Worm (Caenorhabditis elegans) whole organism, mixed stage, embryonic: ENCODE measurements around the gene unc-51.

ENCODE experiments used
- M03D4.4 ChIP-seq: sonication (generic microtip); optimal IDR thresholded peaks from 2 replicates; lab custom pipeline; 2017; ENCODE audit warnings: mild to moderate bottlenecking, missing genetic modification characterization, missing compliant biosample characterization
- bed-3 ChIP-seq: fragments of 200-800 bp; sonication (Bioruptor generic); optimal IDR thresholded peaks from 3 replicates; lab custom pipeline; 2018; ENCODE audit warnings: mild to moderate bottlenecking, missing genetic modification characterization, moderate library complexity, missing compliant biosample characterization
- ceh-39 ChIP-seq: fragments of 150-350 bp; optimal IDR thresholded peaks from 2 replicates; lab custom pipeline; 2014; ENCODE audit warnings: missing biosample characterization, missing genetic modification characterization
- ceh-43 ChIP-seq: fragments of 200-800 bp; sonication (Bioruptor generic); optimal IDR thresholded peaks from 2 replicates; lab custom pipeline; 2018; ENCODE audit warnings: mild to moderate bottlenecking, missing genetic modification characterization, moderate library complexity, missing compliant biosample characterization
- ceh-83 ChIP-seq: fragments of 200-800 bp; sonication (Bioruptor generic); optimal IDR thresholded peaks from 2 replicates; lab custom pipeline; 2018; ENCODE audit warnings: mild to moderate bottlenecking, missing genetic modification characterization, missing compliant biosample characterization
- ces-1 ChIP-seq: fragments of 150-350 bp; optimal IDR thresholded peaks from 2 replicates; lab custom pipeline; 2014; ENCODE audit warnings: missing biosample characterization, missing genetic modification reagents, missing genetic modification characterization
- drap-1 ChIP-seq: fragments of 200-800 bp; sonication (Bioruptor generic); optimal IDR thresholded peaks from 3 replicates; lab custom pipeline; 2018; ENCODE audit warnings: mild to moderate bottlenecking, missing genetic modification characterization, missing compliant biosample characterization
- elt-3 ChIP-seq: fragments of 150-350 bp; optimal IDR thresholded peaks from 2 replicates; lab custom pipeline; 2014; ENCODE audit warnings: missing biosample characterization, missing genetic modification characterization
- flh-1 ChIP-seq: fragments of 200-800 bp; sonication (Bioruptor generic); optimal IDR thresholded peaks from 2 replicates; lab custom pipeline; 2018; ENCODE audit warnings: mild to moderate bottlenecking, missing genetic modification characterization, moderate library complexity, missing compliant biosample characterization
- ham-2 ChIP-seq: fragments of 200-800 bp; sonication (Bioruptor generic); optimal IDR thresholded peaks from 2 replicates; lab custom pipeline; 2018; ENCODE audit warnings: mild to moderate bottlenecking, missing genetic modification characterization, missing compliant biosample characterization
- hlh-1 ChIP-seq: fragments of 150-350 bp; optimal IDR thresholded peaks from 2 replicates; lab custom pipeline; 2014; ENCODE audit warnings: missing biosample characterization, missing genetic modification reagents, missing genetic modification characterization
- lin-32 ChIP-seq: fragments of 200-800 bp; sonication (Bioruptor generic); optimal IDR thresholded peaks from 2 replicates; lab custom pipeline; 2018; ENCODE audit warnings: mild to moderate bottlenecking, missing genetic modification characterization, missing compliant biosample characterization
- lsy-2 ChIP-seq: fragments of 150-350 bp; optimal IDR thresholded peaks from 2 replicates; lab custom pipeline; 2014; ENCODE audit warnings: missing biosample characterization, missing genetic modification characterization
- mab-5 ChIP-seq: fragments of 150-350 bp; optimal IDR thresholded peaks from 2 replicates; lab custom pipeline; 2014; ENCODE audit warnings: missing biosample characterization, missing genetic modification characterization
- mep-1 ChIP-seq: fragments of 150-350 bp; optimal IDR thresholded peaks from 2 replicates; lab custom pipeline; 2017; ENCODE audit warnings: missing biosample characterization, missing genetic modification reagents, missing genetic modification characterization, inconsistent platforms
- mls-2 ChIP-seq: sonication (generic microtip); optimal IDR thresholded peaks from 2 replicates; lab custom pipeline; 2016; ENCODE audit warnings: mild to moderate bottlenecking, missing genetic modification characterization, moderate library complexity, missing compliant biosample characterization
- nhr-12 ChIP-seq: fragments of 150-350 bp; optimal IDR thresholded peaks from 2 replicates; lab custom pipeline; 2014; ENCODE audit warnings: missing biosample characterization, missing genetic modification characterization
- nhr-2 ChIP-seq: fragments of 150-350 bp; optimal IDR thresholded peaks from 2 replicates; lab custom pipeline; 2014; ENCODE audit warnings: missing biosample characterization, missing genetic modification characterization
- nhr-237 ChIP-seq: fragments of 150-350 bp; optimal IDR thresholded peaks from 2 replicates; lab custom pipeline; 2014; ENCODE audit warnings: missing biosample characterization, missing genetic modification characterization
- nhr-76 ChIP-seq: sonication (generic microtip); optimal IDR thresholded peaks from 2 replicates; lab custom pipeline; 2017; ENCODE audit warnings: missing biosample characterization, missing genetic modification characterization
- pha-4 ChIP-seq: fragments of 150-350 bp; optimal IDR thresholded peaks from 2 replicates; lab custom pipeline; 2018; ENCODE audit warnings: missing biosample characterization, missing genetic modification reagents, missing genetic modification characterization
- sem-2 ChIP-seq: fragments of 200-800 bp; sonication (Bioruptor generic); optimal IDR thresholded peaks from 2 replicates; lab custom pipeline; 2018; ENCODE audit warnings: mild to moderate bottlenecking, missing genetic modification characterization, missing compliant biosample characterization
- snpc-4 ChIP-seq: fragments of 150-350 bp; optimal IDR thresholded peaks from 2 replicates; lab custom pipeline; 2014; ENCODE audit warnings: missing biosample characterization, missing genetic modification characterization
- sptf-1 ChIP-seq: sonication (generic microtip); optimal IDR thresholded peaks from 2 replicates; lab custom pipeline; 2017; ENCODE audit warnings: mild to moderate bottlenecking, missing genetic modification characterization, moderate library complexity, missing compliant biosample characterization
- tbx-8 ChIP-seq: fragments of 200-800 bp; sonication (Bioruptor generic); optimal IDR thresholded peaks from 2 replicates; lab custom pipeline; 2018; ENCODE audit warnings: mild to moderate bottlenecking, missing genetic modification characterization, moderate library complexity, missing compliant biosample characterization
- unc-120 ChIP-seq: sonication (generic microtip); optimal IDR thresholded peaks from 2 replicates; lab custom pipeline; 2017; ENCODE audit warnings: missing genetic modification characterization, missing compliant biosample characterization; ENCODE audit not compliant: poor library complexity, severe bottlenecking
- unc-62 ChIP-seq: fragments of 150-350 bp; optimal IDR thresholded peaks from 2 replicates; lab custom pipeline; 2014; ENCODE audit warnings: missing biosample characterization, missing genetic modification reagents, missing genetic modification characterization
- zip-8 ChIP-seq: fragments of 150-350 bp; optimal IDR thresholded peaks from 2 replicates; lab custom pipeline; 2014; ENCODE audit warnings: missing biosample characterization, missing genetic modification characterization

Gene unc-51

DNA sequence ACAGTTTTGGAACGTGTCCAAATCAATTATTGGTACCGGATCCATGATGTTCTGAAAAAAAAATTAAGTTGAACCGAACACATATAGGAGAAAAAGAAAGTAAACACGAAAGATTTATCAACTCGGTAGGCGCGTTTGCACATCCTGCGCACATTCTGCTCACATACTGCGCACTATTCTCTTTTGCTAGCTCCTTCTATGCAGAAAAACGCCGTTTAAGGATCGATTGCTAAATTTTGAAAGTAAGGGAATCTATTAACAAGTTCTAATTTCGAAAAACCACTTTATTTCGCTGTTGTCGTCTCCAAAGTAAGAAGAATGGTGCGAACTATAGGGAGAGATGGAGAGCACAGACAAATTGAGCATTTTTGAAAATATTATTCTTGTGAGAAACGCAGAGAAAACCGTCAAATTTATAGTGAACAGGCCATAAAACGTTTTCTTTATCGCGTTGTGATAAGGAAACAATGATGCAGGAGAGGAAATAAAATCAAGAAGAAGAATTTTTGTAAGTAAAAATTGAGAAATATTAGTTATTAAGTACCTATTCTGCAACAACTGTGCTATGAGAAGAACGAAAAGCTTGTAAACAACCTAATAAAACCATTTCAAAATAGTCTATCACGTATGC, 22.3 kb downstream of the unc-51 start, which contains the start of gene Y60A3A.24:
Y60A3A.24 (minus strand) TSS at position 51 of the 631 bp plus-strand sequence.
- TF ChIP-seq tbx-8 (GFP tag; lab: Kevin White, UChicago) (no peak), M03D4.4 (tag; lab: Kevin White, UChicago) (no peak), snpc-4 (tag; lab: Kevin White, UChicago) (no peak), pha-4 (tag; lab: Kevin White, UChicago) (no peak), nhr-237 (tag; lab: Kevin White, UChicago) (no peak), elt-3 (tag; lab: Kevin White, UChicago) (no peak), ceh-39 (tag; lab: Kevin White, UChicago) (no peak), bed-3 (GFP tag; lab: Kevin White, UChicago) (no peak), zip-8 (tag; lab: Kevin White, UChicago) (no peak), sem-2 (GFP tag; lab: Kevin White, UChicago) (no peak)

DNA sequence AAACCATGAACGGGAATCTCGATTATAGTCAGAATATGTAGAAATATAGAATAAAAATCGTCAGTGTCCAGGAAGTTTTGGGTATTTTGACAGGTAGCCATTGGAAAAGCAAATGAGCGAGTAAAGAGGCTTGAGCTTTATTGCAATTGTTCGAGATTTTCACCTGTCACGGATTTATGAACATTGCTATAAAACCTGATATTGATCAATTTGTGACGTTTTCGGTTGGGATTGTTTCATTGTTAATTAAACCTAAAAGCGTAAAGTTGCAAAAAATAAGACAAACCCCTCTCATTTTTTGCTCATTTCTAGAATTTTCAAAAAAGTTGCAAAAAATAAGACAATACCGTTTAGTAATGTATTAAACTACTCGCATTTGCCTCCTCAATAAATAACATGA, 26.1 kb downstream of the unc-51 start, which contains the start of gene srh-183:
srh-183 (minus strand) TSS at position 101 of the 400 bp plus-strand sequence.
- TF ChIP-seq tbx-8 (GFP tag; lab: Kevin White, UChicago), result no peak
- TF ChIP-seq lin-32 (GFP tag; lab: Kevin White, UChicago), result no peak
- no peak for TF ChIP-seq ceh-83 (GFP tag; lab: Kevin White, UChicago)
- TF ChIP-seq hlh-1 (tag; lab: Kevin White, UChicago), result no peak
- no peak for TF ChIP-seq snpc-4 (tag; lab: Kevin White, UChicago)
- TF ChIP-seq unc-120 (tag; lab: Kevin White, UChicago), result no peak

DNA sequence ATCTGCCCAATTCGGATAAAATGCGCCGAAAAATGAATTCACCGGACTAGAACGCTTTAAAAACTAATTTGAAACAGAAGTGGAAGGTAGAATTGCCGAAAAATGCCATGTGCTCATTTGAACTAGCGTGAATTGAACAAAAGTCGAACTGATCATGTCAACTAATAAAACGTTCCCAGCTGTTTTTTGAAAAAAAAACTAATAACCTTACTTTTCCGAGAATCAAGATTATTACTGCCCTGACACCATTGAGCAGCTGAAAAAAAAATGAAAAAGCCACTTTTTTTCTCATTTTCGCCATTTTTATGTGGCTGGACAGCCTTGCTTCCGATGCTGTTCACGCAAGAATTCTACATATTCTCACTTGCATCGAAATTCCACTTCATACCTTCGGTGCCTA, 31.3 kb downstream of the unc-51 start, which contains the start of gene srh-173:
srh-173 (plus strand) TSS at position 301 of the 400 bp plus-strand sequence.
- no peak for TF ChIP-seq M03D4.4 (tag; lab: Kevin White, UChicago)
- no peak for TF ChIP-seq unc-120 (tag; lab: Kevin White, UChicago)
- no peak for TF ChIP-seq hlh-1 (tag; lab: Kevin White, UChicago)
- no peak for TF ChIP-seq mab-5 (tag; lab: Kevin White, UChicago)
- no peak for TF ChIP-seq lsy-2 (tag; lab: Kevin White, UChicago)
- no peak for TF ChIP-seq mep-1 (tag; lab: Kevin White, UChicago)
- no peak for TF ChIP-seq unc-62 (GFP tag; lab: Kevin White, UChicago)
- no peak for TF ChIP-seq tbx-8 (GFP tag; lab: Kevin White, UChicago)
- TF ChIP-seq ceh-39 (tag; lab: Kevin White, UChicago), result no peak
- TF ChIP-seq mls-2 (tag; lab: Kevin White, UChicago), result no peak
- TF ChIP-seq ceh-43 (GFP tag; lab: Kevin White, UChicago), result no peak
- TF ChIP-seq flh-1 (GFP tag; lab: Kevin White, UChicago), result no peak
- no peak for TF ChIP-seq bed-3 (GFP tag; lab: Kevin White, UChicago)

DNA sequence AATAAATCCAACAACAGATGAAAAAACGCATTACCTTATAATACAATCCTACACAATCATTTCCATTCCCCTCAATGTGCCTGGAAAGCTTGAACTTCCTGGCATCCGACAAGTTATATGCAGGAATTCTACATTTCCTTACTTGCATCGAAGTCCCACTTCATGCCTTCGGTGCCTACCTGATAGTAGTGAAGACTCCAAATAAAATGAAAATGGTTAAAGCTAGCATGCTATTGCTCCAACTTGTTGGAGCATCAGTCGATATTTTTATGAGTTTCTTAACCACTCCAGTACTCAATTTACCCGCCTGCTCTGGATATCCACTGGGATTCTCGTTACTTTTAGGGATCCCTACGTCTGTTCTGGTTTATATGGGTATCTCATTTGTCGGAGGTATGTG, 38.7 kb downstream of the unc-51 start, which contains the start of gene srh-171:
srh-171 (plus strand) TSS at position 75 of the 400 bp plus-strand sequence.
- no peak for TF ChIP-seq pha-4 (tag; lab: Kevin White, UChicago)
- no peak for TF ChIP-seq lin-32 (GFP tag; lab: Kevin White, UChicago)
- TF ChIP-seq ceh-83 (GFP tag; lab: Kevin White, UChicago), result peak; percentile 19
- TF ChIP-seq drap-1 (GFP tag; lab: Kevin White, UChicago), result peak; percentile 20
- no peak for TF ChIP-seq nhr-76 (tag; lab: Kevin White, UChicago)
- TF ChIP-seq, all 35 proteins: peak for 2

DNA sequence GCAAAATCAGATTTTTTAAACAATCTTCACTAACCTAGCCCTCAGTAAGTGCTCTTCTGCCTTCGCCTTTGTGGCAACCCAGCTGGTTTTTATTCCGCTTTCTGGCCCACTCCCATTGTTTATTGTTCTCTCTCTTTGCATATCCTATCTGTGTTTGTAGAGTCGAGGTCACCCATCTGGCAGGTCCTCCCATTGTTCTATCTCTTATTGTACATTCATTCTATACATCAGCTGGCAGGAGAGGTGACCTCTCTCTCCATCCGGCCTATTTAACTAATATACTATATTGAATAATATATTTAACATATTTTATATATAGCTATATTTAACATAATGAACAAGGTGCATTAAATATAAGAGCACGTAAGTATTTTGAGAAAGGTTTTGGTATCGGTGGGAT, 42.3 kb downstream of the unc-51 start:
- TF ChIP-seq unc-120 (tag; lab: Kevin White, UChicago) (no peak), ces-1 (GFP tag; lab: Kevin White, UChicago) (peak; percentile 44), zip-8 (tag; lab: Kevin White, UChicago) (no peak)

DNA sequence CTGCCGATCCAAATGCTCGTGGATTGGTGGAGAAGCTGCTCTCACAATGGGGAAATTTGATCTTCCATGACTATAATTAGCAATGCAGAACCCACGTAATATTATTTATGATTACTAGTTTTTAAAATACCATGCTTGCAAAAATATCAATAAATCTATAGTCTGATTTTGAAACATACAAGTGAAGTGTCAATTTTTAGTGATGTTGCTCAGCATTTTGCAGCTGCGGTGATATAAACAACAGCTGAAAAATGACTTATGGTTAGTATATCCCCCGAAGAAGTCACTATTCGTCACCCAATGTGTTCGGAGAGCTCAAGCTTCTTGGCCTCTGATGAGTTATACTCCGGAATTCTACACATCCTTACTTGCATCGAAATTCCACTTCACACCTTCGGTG, 45.5 kb downstream of the unc-51 start, which contains the start of gene srh-172:
srh-172 (plus strand) TSS at position 301 of the 400 bp plus-strand sequence.
- TF ChIP-seq sem-2 (GFP tag; lab: Kevin White, UChicago) (no peak), lin-32 (GFP tag; lab: Kevin White, UChicago) (no peak), zip-8 (tag; lab: Kevin White, UChicago) (no peak), ham-2 (GFP tag; lab: Kevin White, UChicago) (no peak), sptf-1 (tag; lab: Kevin White, UChicago) (no peak), nhr-12 (tag; lab: Kevin White, UChicago) (no peak), nhr-76 (tag; lab: Kevin White, UChicago) (no peak), nhr-2 (tag; lab: Kevin White, UChicago) (no peak), ceh-83 (GFP tag; lab: Kevin White, UChicago) (no peak)
- TF ChIP-seq, all 35 proteins: peak for 0
